Worm (Caenorhabditis elegans) whole organism, L2 larva: ENCODE results near the gene F40G9.7.

Experiments
- C34F6.9 ChIP-seq: fragments of 150-350 bp; optimal IDR thresholded peaks from 2 replicates; lab custom pipeline; 2014; ENCODE audit warnings: missing biosample characterization, missing genetic modification characterization
- ZK546.5 ChIP-seq: sonication (generic microtip); optimal IDR thresholded peaks from 2 replicates; lab custom pipeline; 2017; ENCODE audit warnings: missing biosample characterization, missing genetic modification characterization
- aly-2 ChIP-seq: fragments of 150-350 bp; optimal IDR thresholded peaks from 2 replicates; lab custom pipeline; 2014; ENCODE audit warnings: missing biosample characterization, missing genetic modification characterization
- lin-11 ChIP-seq: fragments of 150-350 bp; sonication (generic microtip); optimal IDR thresholded peaks from 2 replicates; lab custom pipeline; 2014; ENCODE audit warnings: missing biosample characterization, missing genetic modification characterization, inconsistent platforms, mixed read lengths
- lin-13 ChIP-seq: fragments of 150-350 bp; optimal IDR thresholded peaks from 2 replicates; lab custom pipeline; 2014; ENCODE audit warnings: missing biosample characterization, missing genetic modification reagents, missing genetic modification characterization
- lsy-2 ChIP-seq, 2 experiments: fragments of 150-350 bp in 1 of 2; sonication (generic microtip) in 1 of 2; optimal IDR thresholded peaks; 2 replicates each; lab custom pipeline; 2014 to 2017; ENCODE audit warnings: missing biosample characterization in 2 of 2, missing genetic modification characterization in 2 of 2
- mdl-1 ChIP-seq, 2 experiments: fragments of 150-350 bp in 1 of 2; sonication (generic microtip) in 1 of 2; optimal IDR thresholded peaks; 2 replicates each; lab custom pipeline; 2017; ENCODE audit warnings: missing biosample characterization in 2 of 2, missing genetic modification characterization in 2 of 2
- nhr-12 ChIP-seq: fragments of 150-350 bp; optimal IDR thresholded peaks from 2 replicates; lab custom pipeline; 2014; ENCODE audit warnings: missing biosample characterization, missing genetic modification characterization
- nhr-77 ChIP-seq: fragments of 150-350 bp; optimal IDR thresholded peaks from 2 replicates; lab custom pipeline; 2014; ENCODE audit warnings: missing biosample characterization, missing genetic modification characterization
- sem-4 ChIP-seq: fragments of 150-350 bp; optimal IDR thresholded peaks from 2 replicates; lab custom pipeline; 2014; ENCODE audit warnings: missing biosample characterization, missing genetic modification reagents, missing genetic modification characterization
- sma-3 ChIP-seq: sonication (generic microtip); optimal IDR thresholded peaks from 2 replicates; lab custom pipeline; 2016; ENCODE audit warnings: missing genetic modification reagents, missing genetic modification characterization, missing compliant biosample characterization
- snpc-4 ChIP-seq: fragments of 150-350 bp; optimal IDR thresholded peaks from 2 replicates; lab custom pipeline; 2014; ENCODE audit warnings: missing biosample characterization, missing genetic modification characterization
- unc-62 ChIP-seq: fragments of 150-350 bp; optimal IDR thresholded peaks from 2 replicates; lab custom pipeline; 2014; ENCODE audit warnings: missing biosample characterization, missing genetic modification reagents, missing genetic modification characterization
- ztf-11 ChIP-seq: sonication (generic microtip); optimal IDR thresholded peaks from 2 replicates; lab custom pipeline; 2017; ENCODE audit warnings: missing biosample characterization, missing genetic modification characterization

- TF ChIP-seq unc-62 (GFP tag; lab: Kevin White, UChicago) (no peak), sma-3 (no peak), lin-13 (GFP tag; lab: Kevin White, UChicago) (no peak), ztf-11 (no peak), C34F6.9 (tag; lab: Kevin White, UChicago) (no peak), mdl-1 (tag; optimal IDR thresholded peaks at IDR 0.05; lab: Kevin White, UChicago) (no peak), lsy-2 (tag; optimal IDR thresholded peaks at IDR 0.05; lab: Kevin White, UChicago) (no peak), snpc-4 (no peak), aly-2 (tag; lab: Kevin White, UChicago) (no peak), sem-4 (tag; lab: Kevin White, UChicago) (no peak), lin-11 (no peak), ZK546.5 (tag; lab: Kevin White, UChicago) (no peak), nhr-12 (tag; lab: Kevin White, UChicago) (no peak), nhr-77 (tag; lab: Kevin White, UChicago) (no peak)
Measured at ce11 chrIII:165390-165789, at the start of gene F40G9.7.
